Fruit fly (Drosophila melanogaster): Measurements from ENCODE around the gene tko.

tko gene

DNA sequence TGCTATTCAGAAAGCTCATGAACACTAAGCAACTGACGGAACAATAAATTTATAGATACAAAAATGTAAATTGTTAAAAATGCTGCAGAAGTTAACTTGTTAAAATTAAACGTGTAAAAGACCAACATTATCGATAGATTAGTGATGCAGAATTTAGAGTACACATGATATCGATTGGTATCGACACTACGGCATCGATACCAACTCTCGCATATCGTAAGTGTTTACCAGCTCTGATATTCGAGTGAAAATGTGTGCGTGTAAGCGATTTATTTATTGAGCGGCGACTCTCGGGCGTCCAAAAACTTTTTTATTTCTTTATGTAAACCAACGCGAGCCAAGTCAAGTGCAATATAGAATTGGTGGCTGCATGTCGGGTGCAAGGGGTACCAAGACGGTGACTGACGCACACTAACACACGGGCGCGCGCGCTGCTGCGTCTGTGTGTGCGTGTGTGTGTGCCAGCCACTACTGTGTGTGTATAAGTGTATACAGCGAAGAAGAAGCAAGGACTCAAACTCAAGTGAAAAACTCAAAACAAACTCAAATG, 4.0 kb upstream of the tko start, which contains the start of gene z (continued):
- TF ChIP-seq tgo (GFP tag; IDR thresholded peaks at IDR 0.05) (no peak), CG30403 (GFP tag; optimal IDR thresholded peaks at IDR 0.05) (peak; percentile 18), CG12659 (GFP tag; optimal IDR thresholded peaks at IDR 0.05) (peak; percentile 64), CG17802 (tag; optimal IDR thresholded peaks at IDR 0.05) (no peak), pzg (GFP tag; optimal IDR thresholded peaks at IDR 0.05) (peak; percentile 75), kni (GFP tag; optimal IDR thresholded peaks at IDR 0.05) (no peak), CG7357 (GFP tag; IDR thresholded peaks at IDR 0.05) (no peak), gcm (GFP tag; optimal IDR thresholded peaks at IDR 0.05) (no peak), CG18599 (GFP tag; optimal IDR thresholded peaks at IDR 0.05) (no peak), maf-S (GFP tag; optimal IDR thresholded peaks at IDR 0.05) (no peak), CG1602 (GFP tag; optimal IDR thresholded peaks at IDR 0.05) (no peak), E2f1 (GFP tag; IDR thresholded peaks at IDR 0.05) (no peak), CG3847 (GFP tag; IDR thresholded peaks at IDR 0.05) (peak; percentile 12; the same call in 1 of the 2 replicates), Hmx (GFP tag; optimal IDR thresholded peaks at IDR 0.05) (no peak), HLH54F (GFP tag; optimal IDR thresholded peaks at IDR 0.05) (no peak), C15 (GFP tag; IDR thresholded peaks at IDR 0.05) (no peak), Spps (tag; optimal IDR thresholded peaks at IDR 0.05) (no peak), CG2889 (GFP tag; IDR thresholded peaks at IDR 0.05) (no peak), nmo (GFP tag; optimal IDR thresholded peaks at IDR 0.05) (peak; percentile 42), NK7.1 (GFP tag; optimal IDR thresholded peaks at IDR 0.05) (no peak), tx (GFP tag; optimal IDR thresholded peaks at IDR 0.05) (no peak), NFAT (GFP tag; IDR thresholded peaks at IDR 0.05) (no peak), ham (GFP tag; IDR thresholded peaks at IDR 0.05) (no peak), croc (GFP tag; conservative IDR thresholded peaks at IDR 0.05) (no peak), CG6854 (GFP tag; optimal IDR thresholded peaks at IDR 0.05) (no peak), CG11504 (tag; optimal IDR thresholded peaks at IDR 0.05) (peak; percentile 38), Lim3 (GFP tag; IDR thresholded peaks at IDR 0.05) (no peak), Rfx (GFP tag; IDR thresholded peaks at IDR 0.05) (0 out of 2 replicates have a peak, but pooled peaks have one; percentile 28), slbo (GFP tag; IDR thresholded peaks at IDR 0.05) (no peak), amos (GFP tag; IDR thresholded peaks at IDR 0.05; ENCODE audit: partially characterized antibody) (peak; percentile 95), CG30431 (GFP tag; optimal IDR thresholded peaks at IDR 0.05) (no peak), CG17186 (GFP tag; optimal IDR thresholded peaks at IDR 0.05) (peak; percentile 3), pros (GFP tag; optimal IDR thresholded peaks at IDR 0.05) (no peak), CG32532 (GFP tag; IDR thresholded peaks at IDR 0.05) (no peak), CG17912 (GFP tag; optimal IDR thresholded peaks at IDR 0.05) (no peak), CG32772 (GFP tag; IDR thresholded peaks at IDR 0.05) (no peak), cg (GFP tag; optimal IDR thresholded peaks at IDR 0.05) (peak; percentile 99), Meics (GFP tag; optimal IDR thresholded peaks at IDR 0.05) (no peak), Fer2 (tag; optimal IDR thresholded peaks at IDR 0.05) (no peak), tio (GFP tag; optimal IDR thresholded peaks at IDR 0.05) (no peak), CG15011 (GFP tag; optimal IDR thresholded peaks at IDR 0.05) (no peak), Hand (GFP tag; optimal IDR thresholded peaks at IDR 0.05) (no peak), CG4328 (GFP tag; optimal IDR thresholded peaks at IDR 0.05) (no peak), CG10274 (GFP tag; optimal IDR thresholded peaks at IDR 0.05) (no peak), CG11695 (GFP tag; IDR thresholded peaks at IDR 0.05) (no peak), CG8944 (GFP tag; optimal IDR thresholded peaks at IDR 0.05) (no peak), Opbp (GFP tag; IDR thresholded peaks at IDR 0.05; ENCODE audit: partially characterized antibody) (peak; percentile 91), CG5245 (GFP tag; optimal IDR thresholded peaks at IDR 0.05) (no peak), ash1 (GFP tag; optimal IDR thresholded peaks at IDR 0.05) (no peak), lola (GFP tag; optimal IDR thresholded peaks at IDR 0.05) (no peak), jumu (GFP tag; optimal IDR thresholded peaks at IDR 0.05) (no peak)
